Fruit fly (Drosophila melanogaster) whole organism, adult: ENCODE measurements around the gene Ugt35E2.

Source experiments
- CG11617 ChIP-seq: fragments of 200-800 bp; sonication (Bioruptor generic); optimal IDR thresholded peaks from 2 replicates; lab custom pipeline; 2017; ENCODE audit warnings: mild to moderate bottlenecking, missing biosample characterization, missing genetic modification reagents, missing genetic modification characterization
- CG12768 ChIP-seq: fragments of 200-800 bp; sonication (Bioruptor generic); optimal IDR thresholded peaks from 2 replicates; lab custom pipeline; 2017; ENCODE audit warnings: missing biosample characterization, missing genetic modification characterization, mild to moderate bottlenecking, moderate library complexity, missing genetic modification reagents
- CG14711 ChIP-seq: fragments of 200-800 bp; sonication (Bioruptor generic); optimal IDR thresholded peaks from 2 replicates; lab custom pipeline; 2018; ENCODE audit warnings: missing biosample characterization, mild to moderate bottlenecking, missing genetic modification characterization, moderate library complexity
- CG1620 ChIP-seq: fragments of 200-800 bp; sonication (Bioruptor generic); optimal IDR thresholded peaks from 2 replicates; lab custom pipeline; 2016; ENCODE audit warnings: missing biosample characterization, missing genetic modification characterization
- CG33017 ChIP-seq: fragments of 200-800 bp; sonication (Bioruptor generic); optimal IDR thresholded peaks from 2 replicates; lab custom pipeline; 2018; ENCODE audit warnings: missing biosample characterization, mild to moderate bottlenecking, missing genetic modification characterization, moderate library complexity
- CG5204 ChIP-seq: fragments of 200-800 bp; sonication (Bioruptor generic); optimal IDR thresholded peaks from 2 replicates; lab custom pipeline; 2016; ENCODE audit warnings: missing biosample characterization, missing genetic modification characterization
- CG7045 ChIP-seq: fragments of 200-800 bp; sonication (Bioruptor generic); optimal IDR thresholded peaks from 2 replicates; lab custom pipeline; 2017; ENCODE audit warnings: missing biosample characterization, mild to moderate bottlenecking, missing genetic modification characterization
- CG7101 ChIP-seq: fragments of 200-800 bp; sonication (Bioruptor generic); optimal IDR thresholded peaks from 2 replicates; lab custom pipeline; 2018; ENCODE audit warnings: missing biosample characterization, mild to moderate bottlenecking, missing genetic modification characterization, moderate library complexity
- Clk ChIP-seq: fragments of 200-800 bp; sonication (Bioruptor generic); optimal IDR thresholded peaks from 2 replicates; lab custom pipeline; 2017; ENCODE audit warnings: missing biosample characterization, missing genetic modification characterization
- Crg-1 ChIP-seq: fragments of 200-800 bp; sonication (Bioruptor generic); optimal IDR thresholded peaks from 2 replicates; lab custom pipeline; 2016; ENCODE audit warnings: missing biosample characterization, missing genetic modification characterization
- Hr96 ChIP-seq: fragments of 200-800 bp; sonication (Bioruptor generic); optimal IDR thresholded peaks from 2 replicates; lab custom pipeline; 2016; ENCODE audit warnings: missing biosample characterization, missing genetic modification characterization
- Mnt ChIP-seq: fragments of 200-800 bp; sonication (Bioruptor generic); optimal IDR thresholded peaks from 2 replicates; lab custom pipeline; 2016; ENCODE audit warnings: missing biosample characterization, mild to moderate bottlenecking, missing genetic modification characterization
- bab1 ChIP-seq: fragments of 200-800 bp; sonication (Bioruptor generic); optimal IDR thresholded peaks from 3 replicates; lab custom pipeline; 2019; ENCODE audit warnings: missing biosample characterization, mild to moderate bottlenecking, missing genetic modification characterization, moderate library complexity
- cic ChIP-seq: fragments of 200-800 bp; sonication (Bioruptor generic); optimal IDR thresholded peaks from 2 replicates; lab custom pipeline; 2017; ENCODE audit warnings: missing biosample characterization, mild to moderate bottlenecking, missing genetic modification characterization, moderate library complexity
- cnc ChIP-seq, 2 experiments: fragments of >200 bp; optimal IDR thresholded peaks; 2 replicates each; lab custom pipeline; 2017
- kay ChIP-seq: fragments of 200-800 bp; sonication (Bioruptor generic); peaks from one replicate; lab custom pipeline; 2016; ENCODE audit warnings: missing biosample characterization, missing genetic modification characterization, borderline replicate concordance
- ovo ChIP-seq: fragments of 200-800 bp; sonication (Bioruptor generic); optimal IDR thresholded peaks from 2 replicates; lab custom pipeline; 2016; ENCODE audit warnings: missing biosample characterization, missing genetic modification characterization
- pad ChIP-seq: fragments of 200-800 bp; sonication (Bioruptor generic); optimal IDR thresholded peaks from 3 replicates; lab custom pipeline; 2017; ENCODE audit warnings: missing biosample characterization, missing genetic modification characterization, mild to moderate bottlenecking, moderate library complexity, missing genetic modification reagents
- tj ChIP-seq: fragments of 200-800 bp; sonication (Bioruptor generic); optimal IDR thresholded peaks from 3 replicates; lab custom pipeline; 2017; ENCODE audit warnings: missing biosample characterization, mild to moderate bottlenecking, missing genetic modification characterization, moderate library complexity
- toe ChIP-seq: fragments of 200-800 bp; sonication (Bioruptor generic); optimal IDR thresholded peaks from 2 replicates; lab custom pipeline; 2016; ENCODE audit warnings: missing biosample characterization, missing genetic modification characterization

Ugt35E2 gene

dm6 chr3R:11198062-11198472 lies 30.3 kb upstream of the Ugt35E2 start:
- TF ChIP-seq cic (GFP tag; lab: Kevin White, UChicago), result peak; percentile 92
- no peak for TF ChIP-seq CG11617 (GFP tag; lab: Kevin White, UChicago)
- TF ChIP-seq pad, result peak; percentile 50
- TF ChIP-seq CG7045, result peak; percentile 9
- no peak for TF ChIP-seq toe (GFP tag; lab: Kevin White, UChicago)
- peak; percentile 81 for TF ChIP-seq tj (GFP tag; lab: Kevin White, UChicago)
- peak; percentile 68 for TF ChIP-seq kay
- no peak for TF ChIP-seq cnc (optimal IDR thresholded peaks at IDR 0.05; lab: Kevin White, UChicago)
- TF ChIP-seq Clk (GFP tag; lab: Kevin White, UChicago), result no peak
- TF ChIP-seq Hr96, result no peak
- TF ChIP-seq Mnt (GFP tag; lab: Kevin White, UChicago), result peak; percentile 95
- no peak for TF ChIP-seq CG5204 (GFP tag; lab: Kevin White, UChicago)
- no peak for TF ChIP-seq CG1620
- peak; percentile 55 for TF ChIP-seq bab1 (GFP tag; lab: Kevin White, UChicago)
- no peak for TF ChIP-seq Crg-1 (GFP tag; lab: Kevin White, UChicago)

dm6 chr3R:11197389-11197716 lies 29.6 kb upstream of the Ugt35E2 start, which contains the start of gene cu:
Gene cu, plus strand, starts transcription at chr3R:11197592.
- TF ChIP-seq tj (GFP tag; lab: Kevin White, UChicago), result no peak
- no peak for TF ChIP-seq bab1 (GFP tag; lab: Kevin White, UChicago)
- TF ChIP-seq CG7101, result no peak
- peak; percentile 83 for TF ChIP-seq Mnt (GFP tag; lab: Kevin White, UChicago)
- TF ChIP-seq CG5204 (GFP tag; lab: Kevin White, UChicago), result no peak

- TF ChIP-seq CG33017 (tag; lab: Kevin White, UChicago), result peak; percentile 97
- peak; percentile 98 for TF ChIP-seq CG11617 (GFP tag; lab: Kevin White, UChicago)
- peak; percentile 100 for TF ChIP-seq CG7045
- peak; percentile 98 for TF ChIP-seq cic (GFP tag; lab: Kevin White, UChicago)
- no peak for TF ChIP-seq Mnt (GFP tag; lab: Kevin White, UChicago)
- TF ChIP-seq Crg-1 (GFP tag; lab: Kevin White, UChicago), result peak; percentile 80
- peak; percentile 99 for TF ChIP-seq CG12768 (GFP tag; lab: Kevin White, UChicago)
- peak; percentile 89 for TF ChIP-seq tj (GFP tag; lab: Kevin White, UChicago)
- peak; percentile 95 for TF ChIP-seq bab1 (GFP tag; lab: Kevin White, UChicago)
- TF ChIP-seq Hr96, result peak; percentile 89
- peak; percentile 98 for TF ChIP-seq Clk (GFP tag; lab: Kevin White, UChicago)
- TF ChIP-seq kay, result peak; percentile 96
- TF ChIP-seq pad, result peak; percentile 93
- TF ChIP-seq CG14711, result peak; percentile 96
- TF ChIP-seq toe (GFP tag; lab: Kevin White, UChicago), result peak; percentile 83
- TF ChIP-seq CG5204 (GFP tag; lab: Kevin White, UChicago), result peak; percentile 94
- peak; percentile 84 for TF ChIP-seq CG1620
- TF ChIP-seq ovo (GFP tag; lab: Kevin White, UChicago), result peak; percentile 88
- TF ChIP-seq cnc (optimal IDR thresholded peaks at IDR 0.05; lab: Kevin White, UChicago), result no peak
- TF ChIP-seq CG7101, result peak; percentile 98
Measured at dm6 chr3R:11196648-11197388, 29.0 kb upstream of the Ugt35E2 start.

dm6 chr3R:11195792-11196191 lies 28.0 kb upstream of the Ugt35E2 start, which contains the start of gene CG18577:
Gene CG18577, plus strand, starts transcription at chr3R:11196092.
- TF ChIP-seq cic (GFP tag; lab: Kevin White, UChicago) (peak; percentile 80), CG12768 (GFP tag; lab: Kevin White, UChicago) (no peak)

DNA sequence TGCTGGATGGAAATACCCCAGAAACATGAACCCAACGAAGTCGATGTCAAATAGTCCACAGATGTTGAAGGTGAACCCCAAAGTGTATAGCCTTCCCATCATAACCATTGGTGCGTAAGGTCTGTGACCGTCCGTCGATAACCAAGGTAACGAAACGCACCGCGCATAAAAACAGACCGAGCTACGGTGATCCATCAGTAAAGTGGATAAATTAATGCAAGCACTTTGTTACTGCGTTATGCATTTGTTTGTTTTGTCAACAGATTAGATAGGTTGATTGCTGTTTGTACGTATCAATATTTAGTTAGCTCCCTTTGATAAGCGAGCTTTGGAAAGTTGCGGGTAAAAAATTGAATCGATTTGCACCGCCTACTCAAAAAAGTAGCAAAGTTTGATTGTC lies 10.5 kb upstream of the Ugt35E2 start:
- TF ChIP-seq CG33017 (tag; lab: Kevin White, UChicago), result peak; percentile 33
- peak; percentile 49 for TF ChIP-seq CG7045
- TF ChIP-seq ovo (GFP tag; lab: Kevin White, UChicago), result no peak
- no peak for TF ChIP-seq Clk (GFP tag; lab: Kevin White, UChicago)
- TF ChIP-seq cnc (optimal IDR thresholded peaks at IDR 0.05; lab: Kevin White, UChicago), result no peak
- TF ChIP-seq cic (GFP tag; lab: Kevin White, UChicago), result peak; percentile 60
- peak; percentile 66 for TF ChIP-seq CG12768 (GFP tag; lab: Kevin White, UChicago)
- TF ChIP-seq Crg-1 (GFP tag; lab: Kevin White, UChicago), result no peak
- TF ChIP-seq CG14711, result peak; percentile 36
- peak; percentile 12 for TF ChIP-seq CG5204 (GFP tag; lab: Kevin White, UChicago)
- no peak for TF ChIP-seq toe (GFP tag; lab: Kevin White, UChicago)
- peak; percentile 53 for TF ChIP-seq CG7101
- TF ChIP-seq bab1 (GFP tag; lab: Kevin White, UChicago), result no peak
- peak; percentile 2 for TF ChIP-seq Mnt (GFP tag; lab: Kevin White, UChicago)
- peak; percentile 9 for TF ChIP-seq CG11617 (GFP tag; lab: Kevin White, UChicago)
- TF ChIP-seq CG1620, result no peak
- no peak for TF ChIP-seq pad
- TF ChIP-seq kay, result peak; percentile 59
- no peak for TF ChIP-seq Hr96
- no peak for TF ChIP-seq tj (GFP tag; lab: Kevin White, UChicago)

DNA sequence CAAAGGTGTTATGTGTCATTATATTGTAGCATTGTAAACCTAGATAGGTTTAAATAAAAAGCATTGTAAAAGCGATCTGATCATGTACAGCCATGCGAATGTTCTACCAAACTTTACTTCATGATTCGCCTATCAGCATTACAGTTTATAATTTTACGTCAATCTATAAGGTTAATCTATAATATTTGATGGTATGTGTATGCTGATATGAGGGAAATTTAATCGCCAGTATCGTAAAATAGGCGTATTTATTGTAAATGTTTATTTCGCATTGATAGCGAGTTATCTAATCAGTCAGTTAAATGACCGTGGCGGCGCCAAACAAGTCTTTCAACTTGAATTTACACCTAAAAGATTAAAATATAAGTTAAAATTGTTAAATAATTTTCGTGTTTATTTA lies 9.8 kb upstream of the Ugt35E2 start:
- TF ChIP-seq tj (GFP tag; lab: Kevin White, UChicago) (no peak), CG5204 (GFP tag; lab: Kevin White, UChicago) (no peak), kay (no peak), CG11617 (GFP tag; lab: Kevin White, UChicago) (no peak), Hr96 (no peak), CG7045 (no peak), CG7101 (no peak), Mnt (GFP tag; lab: Kevin White, UChicago) (no peak), toe (GFP tag; lab: Kevin White, UChicago) (no peak), Crg-1 (GFP tag; lab: Kevin White, UChicago) (no peak), ovo (GFP tag; lab: Kevin White, UChicago) (no peak), CG12768 (GFP tag; lab: Kevin White, UChicago) (no peak), Clk (GFP tag; lab: Kevin White, UChicago) (no peak)
